Worm (Caenorhabditis elegans) whole organism, dauer: ENCODE data around the gene set-11.

Experiments
- unc-62 ChIP-seq: sonication (generic microtip); optimal IDR thresholded peaks from 2 replicates; lab custom pipeline; 2017; ENCODE audit warnings: missing biosample characterization, missing genetic modification reagents, missing genetic modification characterization

set-11 gene

ce11 chrII:2692476-2692875 lies at the start of gene set-11:
Gene set-11 (minus strand): TSS chrII:2692576.
- TF ChIP-seq unc-62 (GFP tag; lab: Kevin White, UChicago): no peak

- no peak for TF ChIP-seq unc-62 (GFP tag; lab: Kevin White, UChicago)
These were observed 49.0 kb upstream of the set-11 start for ce11 chrII:2741405-2741804.

- TF ChIP-seq unc-62 (GFP tag; lab: Kevin White, UChicago): no peak
These were observed 47.2 kb upstream of the set-11 start, which contains the start of gene T05A8.6 for ce11 chrII:2739619-2740018. Gene T05A8.6 (minus strand): TSS chrII:2739719.

- no peak for TF ChIP-seq unc-62 (GFP tag; lab: Kevin White, UChicago)
These were observed 44.6 kb upstream of the set-11 start for ce11 chrII:2736938-2737337.

- TF ChIP-seq unc-62 (GFP tag; lab: Kevin White, UChicago): no peak
These were observed 43.9 kb upstream of the set-11 start, which contains the start of gene T05A8.8 for ce11 chrII:2736156-2736728. Gene T05A8.8 (plus strand): TSS chrII:2736678.

- TF ChIP-seq unc-62 (GFP tag; lab: Kevin White, UChicago): no peak
These were observed 43.3 kb upstream of the set-11 start for ce11 chrII:2735644-2736043.

ce11 chrII:2735192-2735591 lies 42.8 kb upstream of the set-11 start, which contains the start of gene wdr-31:
Gene wdr-31 (minus strand): TSS chrII:2735292.
- TF ChIP-seq unc-62 (GFP tag; lab: Kevin White, UChicago): no peak

ce11 chrII:2734735-2735134 lies 42.4 kb upstream of the set-11 start:
- TF ChIP-seq unc-62 (GFP tag; lab: Kevin White, UChicago): no peak

- TF ChIP-seq unc-62 (GFP tag; lab: Kevin White, UChicago): no peak
These were observed 41.9 kb upstream of the set-11 start for ce11 chrII:2734266-2734665.

- no peak for TF ChIP-seq unc-62 (GFP tag; lab: Kevin White, UChicago)
These were observed 38.3 kb upstream of the set-11 start for ce11 chrII:2730647-2731046.

- no peak for TF ChIP-seq unc-62 (GFP tag; lab: Kevin White, UChicago)
These were observed 34.4 kb upstream of the set-11 start for ce11 chrII:2726774-2727173.

ce11 chrII:2725561-2725960 lies 33.2 kb upstream of the set-11 start, which contains the start of the genes T05A8.11 and nep-2:
Gene T05A8.11 (minus strand): TSS chrII:2725661.
Gene nep-2 (minus strand): TSS chrII:2725752.
- no peak for TF ChIP-seq unc-62 (GFP tag; lab: Kevin White, UChicago)

- no peak for TF ChIP-seq unc-62 (GFP tag; lab: Kevin White, UChicago)
These were observed 29.6 kb upstream of the set-11 start for ce11 chrII:2721992-2722391.

ce11 chrII:2719212-2719611 lies 26.8 kb upstream of the set-11 start:
- TF ChIP-seq unc-62 (GFP tag; lab: Kevin White, UChicago): no peak

ce11 chrII:2717335-2717734 lies 25.0 kb upstream of the set-11 start, which contains the start of gene T05A8.3:
Gene T05A8.3 (minus strand): TSS chrII:2717435.
- TF ChIP-seq unc-62 (GFP tag; lab: Kevin White, UChicago): no peak

- TF ChIP-seq unc-62 (GFP tag; lab: Kevin White, UChicago): no peak
These were observed 18.5 kb upstream of the set-11 start, which contains the start of gene T05A8.2 for ce11 chrII:2710919-2711318. Gene T05A8.2 (minus strand): TSS chrII:2711019.

ce11 chrII:2709942-2710341 lies 17.6 kb upstream of the set-11 start, which contains the start of gene T05A8.1:
Gene T05A8.1 (minus strand): TSS chrII:2710042.
- no peak for TF ChIP-seq unc-62 (GFP tag; lab: Kevin White, UChicago)
